Worm (Caenorhabditis elegans) whole organism, young adult: ENCODE data around the gene pmk-3.

Source experiments
- B0019.2 ChIP-seq: fragments of 200-800 bp; sonication (Bioruptor generic); conservative IDR thresholded peaks from 2 replicates; pipeline ENCODE4 v1.3.6; 2022; ENCODE audit warnings: missing genetic modification reagents, missing genetic modification characterization, missing compliant biosample characterization
- C06A6.2 ChIP-seq: fragments of 200-800 bp; sonication (Bioruptor generic); conservative IDR thresholded peaks from 2 replicates; pipeline ENCODE4 v1.3.6; 2022; ENCODE audit warnings: missing genetic modification characterization, missing compliant biosample characterization
- C17E4.6 ChIP-seq: fragments of 200-800 bp; sonication (Bioruptor generic); IDR thresholded peaks from 2 replicates; pipeline ENCODE4 v1.3.6; 2022; ENCODE audit warnings: missing genetic modification reagents, missing genetic modification characterization, missing compliant biosample characterization
- F33H1.4 ChIP-seq: fragments of 200-800 bp; sonication (Bioruptor generic); IDR thresholded peaks from 2 replicates; pipeline ENCODE4 v1.3.6; 2022; ENCODE audit warnings: missing genetic modification reagents, missing genetic modification characterization, missing compliant biosample characterization
- F52B5.7 ChIP-seq: sonication (generic microtip); optimal IDR thresholded peaks from 2 replicates; lab custom pipeline; 2016; ENCODE audit warnings: mild to moderate bottlenecking, missing genetic modification characterization, missing compliant biosample characterization
- Y67H2A.10 ChIP-seq: fragments of 200-800 bp; sonication (Bioruptor generic); conservative IDR thresholded peaks from 2 replicates; pipeline ENCODE4 v1.3.6; 2022; ENCODE audit warnings: missing genetic modification reagents, missing genetic modification characterization, missing compliant biosample characterization
- aptf-3 ChIP-seq: fragments of 200-800 bp; sonication (Bioruptor generic); IDR thresholded peaks from 2 replicates; pipeline ENCODE4 v1.3.6; 2022; ENCODE audit warnings: missing genetic modification characterization, missing compliant biosample characterization
- attf-5 ChIP-seq: fragments of 200-800 bp; sonication (Bioruptor generic); optimal IDR thresholded peaks from 2 replicates; lab custom pipeline; 2018; ENCODE audit warnings: mild to moderate bottlenecking, missing genetic modification characterization, missing compliant biosample characterization
- ceh-91 ChIP-seq: fragments of 200-800 bp; sonication (Bioruptor generic); IDR thresholded peaks from 2 replicates; pipeline ENCODE4 v1.3.6; 2022; ENCODE audit warnings: missing genetic modification reagents, missing genetic modification characterization, missing compliant biosample characterization
- dox-1 ChIP-seq: fragments of 200-800 bp; sonication (Bioruptor generic); IDR thresholded peaks from 2 replicates; pipeline ENCODE4 v1.3.6; 2022; ENCODE audit warnings: missing genetic modification reagents, missing genetic modification characterization, missing compliant biosample characterization
- egrh-3 ChIP-seq: fragments of 200-800 bp; sonication (Bioruptor generic); IDR thresholded peaks from 2 replicates; pipeline ENCODE4 v1.3.6; 2022; ENCODE audit warnings: missing genetic modification reagents, missing genetic modification characterization, missing compliant biosample characterization
- ets-4 ChIP-seq: fragments of 200-800 bp; sonication (Bioruptor generic); optimal IDR thresholded peaks from 2 replicates; lab custom pipeline; 2018; ENCODE audit warnings: mild to moderate bottlenecking, missing genetic modification characterization, missing compliant biosample characterization
- hmg-20 ChIP-seq: fragments of 200-800 bp; sonication (Bioruptor generic); IDR thresholded peaks from 2 replicates; pipeline ENCODE4 v1.3.6; 2022; ENCODE audit warnings: missing genetic modification reagents, missing genetic modification characterization, missing compliant biosample characterization
- lag-1 ChIP-seq: fragments of 200-800 bp; sonication (Bioruptor generic); IDR thresholded peaks from 2 replicates; pipeline ENCODE4 v1.3.6; 2022; ENCODE audit warnings: missing genetic modification reagents, missing genetic modification characterization, missing compliant biosample characterization
- let-526 ChIP-seq: fragments of 200-800 bp; sonication (Bioruptor generic); IDR thresholded peaks from 2 replicates; pipeline ENCODE4 v1.3.6; 2022; ENCODE audit warnings: missing genetic modification reagents, missing genetic modification characterization, missing compliant biosample characterization
- let-607 ChIP-seq, 2 experiments: fragments of 200-800 bp in 1 of 2; sonication (Bioruptor generic) in 1 of 2; sonication (generic microtip) in 1 of 2; optimal IDR thresholded peaks; 2 replicates each; lab custom pipeline; 2016 to 2018; ENCODE audit warnings: mild to moderate bottlenecking in 2 of 2, missing compliant biosample characterization in 2 of 2, missing genetic modification characterization in 2 of 2, moderate library complexity in 2 of 2, missing genotype in 1 of 2
- lin-26 ChIP-seq: fragments of 200-800 bp; sonication (Bioruptor generic); IDR thresholded peaks from 2 replicates; pipeline ENCODE4 v1.3.6; 2022; ENCODE audit warnings: missing genetic modification reagents, missing genetic modification characterization, missing compliant biosample characterization
- lin-35 ChIP-seq, 3 experiments: fragments of 150-350 bp in 2 of 3; sonication (generic microtip) in 1 of 3; optimal IDR thresholded peaks; 2 replicates each; lab custom pipeline; 2014 to 2018; ENCODE audit warnings: missing biosample characterization in 3 of 3, missing genetic modification characterization in 3 of 3, missing genetic modification reagents in 3 of 3
- lin-40 ChIP-seq: sonication (generic microtip); optimal IDR thresholded peaks from 2 replicates; lab custom pipeline; 2016; ENCODE audit warnings: missing genetic modification characterization, mild to moderate bottlenecking, missing compliant biosample characterization, missing genotype, missing genetic modification reagents
- lsl-1 ChIP-seq: fragments of 200-800 bp; sonication (Bioruptor generic); optimal IDR thresholded peaks from 2 replicates; lab custom pipeline; 2018; ENCODE audit warnings: mild to moderate bottlenecking, missing genetic modification characterization, moderate library complexity, missing compliant biosample characterization
- mxl-1 ChIP-seq: sonication (generic microtip); optimal IDR thresholded peaks from 2 replicates; lab custom pipeline; 2016; ENCODE audit warnings: missing genetic modification characterization, missing compliant biosample characterization
- nfya-1 ChIP-seq: sonication (generic microtip); optimal IDR thresholded peaks from 2 replicates; lab custom pipeline; 2017; ENCODE audit warnings: antibody characterized with exemption, missing compliant biosample characterization, missing genetic modification characterization, borderline replicate concordance; ENCODE audit not compliant: insufficient read depth
- nfyb-1 ChIP-seq: fragments of 200-800 bp; sonication (Bioruptor generic); IDR thresholded peaks from 2 replicates; pipeline ENCODE4 v1.3.6; 2022; ENCODE audit warnings: missing genetic modification reagents, missing genetic modification characterization, missing compliant biosample characterization
- nhr-80 ChIP-seq: sonication (generic microtip); optimal IDR thresholded peaks from 2 replicates; lab custom pipeline; 2016; ENCODE audit warnings: missing genetic modification characterization, missing compliant biosample characterization
- nhr-90 ChIP-seq: sonication (generic microtip); optimal IDR thresholded peaks from 2 replicates; lab custom pipeline; 2016; ENCODE audit warnings: missing genotype, mild to moderate bottlenecking, missing genetic modification characterization, missing compliant biosample characterization
- rcor-1 ChIP-seq: fragments of 200-800 bp; sonication (Bioruptor generic); IDR thresholded peaks from 2 replicates; pipeline ENCODE4 v1.3.6; 2022; ENCODE audit warnings: missing genetic modification reagents, missing genetic modification characterization, missing compliant biosample characterization
- repo-1 ChIP-seq: sonication (generic microtip); optimal IDR thresholded peaks from 2 replicates; lab custom pipeline; 2017; ENCODE audit warnings: mild to moderate bottlenecking, missing genetic modification characterization, missing compliant biosample characterization
- rpc-1 ChIP-seq, 2 experiments: fragments of 150-350 bp in 1 of 2; sonication (generic microtip) in 1 of 2; optimal IDR thresholded peaks; 2 replicates each; lab custom pipeline; 2014 to 2018; ENCODE audit warnings: missing biosample characterization in 1 of 2, missing genetic modification characterization in 1 of 2, missing genetic modification reagents in 1 of 2, missing genotype in 1 of 2
- snpc-1.1 ChIP-seq: sonication (generic microtip); optimal IDR thresholded peaks from 2 replicates; lab custom pipeline; 2017; ENCODE audit warnings: missing genetic modification characterization, mild to moderate bottlenecking, missing compliant biosample characterization, antibody characterized with exemption, moderate library complexity, missing genotype, missing genetic modification reagents; ENCODE audit not compliant: insufficient read depth
- snpc-1.3 ChIP-seq: sonication (generic microtip); optimal IDR thresholded peaks from 2 replicates; lab custom pipeline; 2017; ENCODE audit warnings: missing genetic modification characterization, mild to moderate bottlenecking, missing compliant biosample characterization, antibody characterized with exemption, moderate library complexity, missing genotype, missing genetic modification reagents; ENCODE audit not compliant: insufficient read depth
- snpc-4 ChIP-seq, 5 experiments: fragments of 150-350 bp in 1 of 5; sonication (generic microtip) in 4 of 5; optimal IDR thresholded peaks; 2 replicates each; lab custom pipeline; 2014 to 2018; ENCODE audit warnings: missing genetic modification characterization in 5 of 5, missing biosample characterization in 3 of 5, antibody characterized with exemption in 2 of 5, mild to moderate bottlenecking in 2 of 5, missing compliant biosample characterization in 2 of 5, missing genotype in 2 of 5, moderate library complexity in 2 of 5, missing genetic modification reagents in 1 of 5
- tlf-1 ChIP-seq: fragments of 200-800 bp; sonication (Bioruptor generic); optimal IDR thresholded peaks from 2 replicates; lab custom pipeline; 2018; ENCODE audit warnings: mild to moderate bottlenecking, missing genetic modification characterization, missing compliant biosample characterization
- zfh-2 ChIP-seq: fragments of 200-800 bp; sonication (Bioruptor generic); conservative IDR thresholded peaks from 2 replicates; pipeline ENCODE4 v1.3.6; 2022; ENCODE audit warnings: missing genetic modification reagents, missing genetic modification characterization, missing compliant biosample characterization
- ztf-18 ChIP-seq: sonication (generic microtip); optimal IDR thresholded peaks from 2 replicates; lab custom pipeline; 2016; ENCODE audit warnings: missing genotype, mild to moderate bottlenecking, missing genetic modification characterization, missing compliant biosample characterization
- ztf-22 ChIP-seq: fragments of 200-800 bp; sonication (Bioruptor generic); optimal IDR thresholded peaks from 2 replicates; lab custom pipeline; 2018; ENCODE audit warnings: mild to moderate bottlenecking, missing genetic modification characterization, moderate library complexity, missing compliant biosample characterization
- ztf-25 ChIP-seq: fragments of 200-800 bp; sonication (Bioruptor generic); IDR thresholded peaks from 2 replicates; pipeline ENCODE4 v1.3.6; 2022; ENCODE audit warnings: missing genetic modification reagents, missing genetic modification characterization, missing compliant biosample characterization

pmk-3 gene

DNA sequence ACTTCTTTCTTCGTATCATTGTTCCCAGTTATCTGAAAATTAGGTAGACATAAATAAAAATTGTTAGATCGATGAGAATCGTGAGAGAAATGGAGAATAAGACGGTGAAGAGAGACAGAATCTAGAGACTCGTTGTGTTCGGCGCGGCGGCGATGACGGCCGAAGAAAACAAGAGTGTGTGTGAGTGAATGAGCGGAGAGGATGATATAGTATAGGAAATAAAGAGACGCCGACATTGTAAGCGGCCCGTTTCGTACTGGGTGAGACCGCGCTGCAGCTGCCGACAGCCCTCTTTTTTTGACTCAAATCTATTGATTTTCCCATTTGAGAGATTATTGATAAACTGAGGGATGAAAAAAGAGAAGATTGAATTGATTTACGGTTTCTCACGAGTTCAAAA is 26.8 kb upstream of the pmk-3 start, which contains the start of gene Y42H9AR.4 (continued):
- no peak for TF ChIP-seq rpc-1 (optimal IDR thresholded peaks at IDR 0.05; lab: Kevin White, UChicago)
- no peak for TF ChIP-seq rpc-1 (tag; optimal IDR thresholded peaks at IDR 0.05; lab: Kevin White, UChicago)
- no peak for TF ChIP-seq let-526 (GFP tag; lab: Robert Waterston, UW)
- TF ChIP-seq ztf-25 (GFP tag; lab: Robert Waterston, UW) = no peak
- no peak for TF ChIP-seq nfya-1
- TF ChIP-seq nhr-90 (tag; lab: Kevin White, UChicago) = no peak
- TF ChIP-seq dox-1 (GFP tag; lab: Robert Waterston, UW) = no peak
- no peak for TF ChIP-seq lin-40 (tag; lab: Kevin White, UChicago)
- TF ChIP-seq zfh-2 = no peak
- TF ChIP-seq C06A6.2 (GFP tag; lab: Robert Waterston, UW) = no peak
- no peak for TF ChIP-seq F52B5.7
- no peak for TF ChIP-seq ztf-22 (GFP tag; lab: Kevin White, UChicago)
- no peak for TF ChIP-seq lsl-1 (GFP tag; lab: Kevin White, UChicago)
- TF ChIP-seq let-607 (tag; optimal IDR thresholded peaks at IDR 0.05; lab: Kevin White, UChicago) = peak in 1 of 2 experiments; percentile 12

- TF ChIP-seq lsl-1 (GFP tag; lab: Kevin White, UChicago) = no peak
- TF ChIP-seq attf-5 (GFP tag; lab: Kevin White, UChicago) = no peak
- no peak for TF ChIP-seq mxl-1 (tag; lab: Kevin White, UChicago)
- TF ChIP-seq lag-1 (GFP tag; lab: Robert Waterston, UW) = no peak
- TF ChIP-seq lin-35 (GFP tag; optimal IDR thresholded peaks at IDR 0.05; lab: Kevin White, UChicago) = no peak
- TF ChIP-seq ztf-18 = no peak
These were observed 26.4 kb upstream of the pmk-3 start for ce11 chrIV:8112646-8113045.

ce11 chrIV:8113161-8113560 is 25.9 kb upstream of the pmk-3 start, which contains the start of gene Y42H9AR.1:
Y42H9AR.1 (plus strand) TSS chrIV:8113393.
- no peak for TF ChIP-seq ets-4
- no peak for TF ChIP-seq zfh-2
- peak; percentile 86 to 93 for TF ChIP-seq let-607 (tag; optimal IDR thresholded peaks at IDR 0.05; lab: Kevin White, UChicago)
- peak; percentile 42 for TF ChIP-seq snpc-1.3 (tag; lab: Kevin White, UChicago)
- TF ChIP-seq C17E4.6 (GFP tag; lab: Robert Waterston, UW) = no peak
- TF ChIP-seq ceh-91 = no peak
- TF ChIP-seq, all 124 proteins: peak for 2

- TF ChIP-seq egrh-3 (GFP tag; lab: Robert Waterston, UW) (0 out of 2 replicates have a peak, but pooled peaks have one; percentile 13), aptf-3 (GFP tag; lab: Robert Waterston, UW) (no peak)
These were observed 24.5 kb upstream of the pmk-3 start for ce11 chrIV:8114535-8114934.

DNA sequence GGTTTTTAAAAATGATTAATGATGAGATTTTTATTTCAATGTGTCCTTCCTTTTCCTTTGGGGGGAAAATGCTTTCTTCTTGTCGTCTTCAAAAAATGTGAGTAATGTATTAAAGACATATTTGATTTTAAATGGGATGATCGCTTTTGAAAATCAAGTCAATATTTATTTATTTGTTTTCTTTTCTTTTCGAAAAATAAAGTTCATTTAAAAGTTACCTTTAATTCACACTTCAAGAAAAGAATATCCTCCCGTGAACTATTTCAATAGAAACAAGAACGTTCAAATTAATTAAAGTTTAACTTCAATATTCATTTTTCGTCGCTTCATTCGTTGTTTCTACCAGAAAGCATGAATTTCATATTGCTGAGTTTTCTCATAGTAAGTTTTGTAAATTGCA is 23.6 kb upstream of the pmk-3 start, which contains the start of gene irld-8:
Gene irld-8, plus strand, starts transcription at position 301 of the 400 bp plus-strand sequence.
- TF ChIP-seq F33H1.4 (GFP tag; lab: Robert Waterston, UW) (no peak), C17E4.6 (GFP tag; lab: Robert Waterston, UW) (no peak), Y67H2A.10 (GFP tag; lab: Robert Waterston, UW) (no peak), hmg-20 (GFP tag; lab: Robert Waterston, UW) (no peak), aptf-3 (GFP tag; lab: Robert Waterston, UW) (no peak), lin-26 (GFP tag; lab: Robert Waterston, UW) (no peak), snpc-4 (GFP tag; optimal IDR thresholded peaks at IDR 0.05; lab: Kevin White, UChicago) (no peak), snpc-4 (tag; optimal IDR thresholded peaks at IDR 0.05; lab: Kevin White, UChicago) (no peak), nfyb-1 (GFP tag; lab: Robert Waterston, UW) (no peak), rcor-1 (GFP tag; lab: Robert Waterston, UW) (no peak), repo-1 (no peak), tlf-1 (GFP tag; lab: Kevin White, UChicago) (no peak), nhr-80 (no peak), B0019.2 (no peak), snpc-1.1 (tag; lab: Kevin White, UChicago) (no peak)
